Worm (Caenorhabditis elegans) whole organism, L2 larva: ENCODE results near the gene cyb-3.

ENCODE experiments used
- lin-13 ChIP-seq: fragments of 150-350 bp; optimal IDR thresholded peaks from 2 replicates; lab custom pipeline; 2014; ENCODE audit warnings: missing biosample characterization, missing genetic modification reagents, missing genetic modification characterization
- lin-39 ChIP-seq: fragments of 150-350 bp; optimal IDR thresholded peaks from 2 replicates; lab custom pipeline; 2014; ENCODE audit warnings: missing biosample characterization, missing genetic modification reagents, missing genetic modification characterization
- nhr-11 ChIP-seq: fragments of 150-350 bp; optimal IDR thresholded peaks from 2 replicates; lab custom pipeline; 2014; ENCODE audit warnings: missing biosample characterization, missing genetic modification characterization
- nhr-237 ChIP-seq: fragments of 150-350 bp; optimal IDR thresholded peaks from 2 replicates; lab custom pipeline; 2014; ENCODE audit warnings: missing biosample characterization, missing genetic modification characterization
- sem-4 ChIP-seq: fragments of 150-350 bp; optimal IDR thresholded peaks from 2 replicates; lab custom pipeline; 2014; ENCODE audit warnings: missing biosample characterization, missing genetic modification reagents, missing genetic modification characterization
- skn-1 ChIP-seq: sonication (generic microtip); optimal IDR thresholded peaks from 2 replicates; lab custom pipeline; 2017; ENCODE audit warnings: missing biosample characterization, missing genetic modification characterization
- unc-39 ChIP-seq: fragments of 150-350 bp; optimal IDR thresholded peaks from 2 replicates; lab custom pipeline; 2014; ENCODE audit warnings: missing biosample characterization, missing genetic modification characterization
- unc-62 ChIP-seq: fragments of 150-350 bp; optimal IDR thresholded peaks from 2 replicates; lab custom pipeline; 2014; ENCODE audit warnings: missing biosample characterization, missing genetic modification reagents, missing genetic modification characterization
- ztf-4 ChIP-seq: fragments of 150-350 bp; optimal IDR thresholded peaks from 2 replicates; lab custom pipeline; 2014; ENCODE audit warnings: missing biosample characterization, missing genetic modification characterization

DNA sequence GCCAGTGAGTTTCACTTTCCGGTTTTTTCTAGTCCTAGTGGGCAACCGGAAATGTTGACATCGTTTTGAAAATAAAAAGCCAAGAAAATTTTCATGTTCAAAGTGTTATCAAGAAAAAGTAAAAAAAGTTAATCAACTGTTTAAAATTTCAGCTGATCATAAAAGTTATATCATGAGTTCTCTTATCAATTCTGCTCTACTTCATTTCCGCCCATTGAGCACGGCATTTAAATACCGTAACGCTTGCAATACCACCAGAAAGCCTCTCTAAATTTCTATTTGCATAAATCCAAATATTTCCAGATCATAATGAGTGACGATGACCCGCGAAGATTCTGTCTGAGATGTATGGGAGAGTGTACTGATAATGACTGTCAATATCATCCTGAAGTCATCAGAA is 49.1 kb downstream of the cyb-3 start, which contains the start of gene T26H5.9:
- no peak for TF ChIP-seq unc-39 (tag; lab: Kevin White, UChicago)
- no peak for TF ChIP-seq sem-4 (tag; lab: Kevin White, UChicago)
- no peak for TF ChIP-seq ztf-4 (tag; lab: Kevin White, UChicago)
- no peak for TF ChIP-seq skn-1 (tag; lab: Kevin White, UChicago)
- TF ChIP-seq nhr-11, result no peak
- no peak for TF ChIP-seq nhr-237 (tag; lab: Kevin White, UChicago)
- TF ChIP-seq unc-62, result no peak
- TF ChIP-seq lin-13 (GFP tag; lab: Kevin White, UChicago), result no peak
- TF ChIP-seq lin-39 (tag; lab: Kevin White, UChicago), result no peak
